Fruit fly (Drosophila melanogaster) whole organism, prepupa: Measurements from ENCODE around the gene pyd.

ENCODE experiments used
- Blimp-1 ChIP-seq: fragments of 200-800 bp; sonication (Bioruptor generic); optimal IDR thresholded peaks from 3 replicates; lab custom pipeline; 2017; ENCODE audit warnings: missing biosample characterization, missing genetic modification characterization, mild to moderate bottlenecking, moderate library complexity, missing genetic modification reagents
- CG10669 ChIP-seq: fragments of 200-800 bp; sonication (Bioruptor generic); optimal IDR thresholded peaks from 3 replicates; lab custom pipeline; 2018; ENCODE audit warnings: missing biosample characterization, mild to moderate bottlenecking, missing genetic modification characterization, moderate library complexity
- CG11294 ChIP-seq: fragments of 200-800 bp; sonication (Bioruptor generic); IDR thresholded peaks from 2 replicates; pipeline ENCODE4 v1.3.6; 2022; ENCODE audit warnings: missing biosample characterization, missing genetic modification characterization
- CG11762 ChIP-seq: fragments of 200-800 bp; sonication (Bioruptor generic); optimal IDR thresholded peaks from 3 replicates; lab custom pipeline; 2016; ENCODE audit warnings: missing biosample characterization, missing genetic modification characterization; ENCODE audit not compliant: insufficient read depth
- CG11902 ChIP-seq: fragments of 200-800 bp; sonication (Bioruptor generic); optimal IDR thresholded peaks from 3 replicates; lab custom pipeline; 2016; ENCODE audit warnings: missing biosample characterization, missing genetic modification characterization
- CG15336 ChIP-seq: fragments of 200-800 bp; sonication (Bioruptor generic); IDR thresholded peaks from 2 replicates; pipeline ENCODE4 v1.3.6; 2022; ENCODE audit warnings: missing biosample characterization, missing genetic modification characterization
- CG16779 ChIP-seq: fragments of 200-800 bp; sonication (Bioruptor generic); optimal IDR thresholded peaks from 3 replicates; lab custom pipeline; 2017; ENCODE audit warnings: missing biosample characterization, mild to moderate bottlenecking, missing genetic modification characterization
- CG3032 ChIP-seq: fragments of 200-800 bp; optimal IDR thresholded peaks from 2 replicates; lab custom pipeline; 2019; ENCODE audit warnings: missing biosample characterization, mild to moderate bottlenecking, missing genetic modification characterization, moderate library complexity
- CG31627 ChIP-seq: fragments of 200-800 bp; sonication (Bioruptor generic); optimal IDR thresholded peaks from 3 replicates; lab custom pipeline; 2016; ENCODE audit warnings: missing biosample characterization, missing genetic modification characterization
- CG34406 ChIP-seq: fragments of 200-800 bp; sonication (Bioruptor generic); optimal IDR thresholded peaks from 3 replicates; lab custom pipeline; 2016; ENCODE audit warnings: missing biosample characterization, missing genetic modification characterization
- CG3919 ChIP-seq: fragments of 200-800 bp; sonication (Bioruptor generic); optimal IDR thresholded peaks from 3 replicates; lab custom pipeline; 2016; ENCODE audit warnings: missing biosample characterization, missing genetic modification characterization
- CG6163 ChIP-seq: fragments of 200-800 bp; sonication (Bioruptor generic); IDR thresholded peaks from 3 replicates; pipeline ENCODE4 v1.3.6; 2022; ENCODE audit warnings: missing biosample characterization, missing genetic modification characterization
- CG6276 ChIP-seq: fragments of 200-800 bp; sonication (Bioruptor generic); optimal IDR thresholded peaks from 2 replicates; lab custom pipeline; 2017; ENCODE audit warnings: missing biosample characterization, mild to moderate bottlenecking, missing genetic modification characterization
- CG6792 ChIP-seq: fragments of 200-800 bp; sonication (Bioruptor generic); optimal IDR thresholded peaks from 3 replicates; lab custom pipeline; 2016; ENCODE audit warnings: missing biosample characterization, missing genetic modification characterization
- CG6808 ChIP-seq: fragments of 200-800 bp; sonication (Bioruptor generic); optimal IDR thresholded peaks from 3 replicates; lab custom pipeline; 2017; ENCODE audit warnings: missing biosample characterization, missing genetic modification characterization, mild to moderate bottlenecking, moderate library complexity, missing genetic modification reagents
- CG6854 ChIP-seq: fragments of 200-800 bp; sonication (Bioruptor generic); optimal IDR thresholded peaks from 2 replicates; lab custom pipeline; 2017; ENCODE audit warnings: missing biosample characterization, mild to moderate bottlenecking, missing genetic modification characterization
- CG7368 ChIP-seq: fragments of 200-800 bp; sonication (Bioruptor generic); optimal IDR thresholded peaks from 3 replicates; lab custom pipeline; 2016; ENCODE audit warnings: missing biosample characterization, missing genetic modification characterization
- CG8319 ChIP-seq: fragments of 200-800 bp; sonication (Bioruptor generic); optimal IDR thresholded peaks from 3 replicates; lab custom pipeline; 2016; ENCODE audit warnings: missing biosample characterization, missing genetic modification characterization
- CG8632 ChIP-seq: fragments of 200-800 bp; sonication (Bioruptor generic); optimal IDR thresholded peaks from 3 replicates; lab custom pipeline; 2016; ENCODE audit warnings: missing biosample characterization, missing genetic modification characterization
- Eip75B ChIP-seq: fragments of 200-800 bp; sonication (Bioruptor generic); optimal IDR thresholded peaks from 3 replicates; lab custom pipeline; 2016; ENCODE audit warnings: missing biosample characterization, missing genetic modification characterization
- Eip78C ChIP-seq: fragments of 200-800 bp; sonication (Bioruptor generic); peaks from one replicate; lab custom pipeline; 2016; ENCODE audit warnings: missing biosample characterization, missing genetic modification characterization
- Eip93F ChIP-seq: fragments of 200-800 bp; sonication (Bioruptor generic); optimal IDR thresholded peaks from 2 replicates; lab custom pipeline; 2016; ENCODE audit warnings: missing biosample characterization, mild to moderate bottlenecking, missing genetic modification characterization
- Ets21C ChIP-seq: fragments of 200-800 bp; sonication (Bioruptor generic); optimal IDR thresholded peaks from 3 replicates; lab custom pipeline; 2016; ENCODE audit warnings: missing biosample characterization, missing genetic modification characterization
- Ets96B ChIP-seq: fragments of 200-800 bp; optimal IDR thresholded peaks from 2 replicates; lab custom pipeline; 2019; ENCODE audit warnings: missing biosample characterization, mild to moderate bottlenecking, missing genetic modification characterization, moderate library complexity
- Gug ChIP-seq: fragments of 200-800 bp; sonication (Bioruptor generic); IDR thresholded peaks from 2 replicates; pipeline ENCODE4 v1.3.6; 2022; ENCODE audit warnings: missing biosample characterization, missing genetic modification characterization
- Hr39 ChIP-seq: fragments of 200-800 bp; sonication (Bioruptor generic); optimal IDR thresholded peaks from 2 replicates; lab custom pipeline; 2016; ENCODE audit warnings: missing biosample characterization, missing genetic modification characterization
- Hr4 ChIP-seq: fragments of 200-800 bp; sonication (Bioruptor generic); optimal IDR thresholded peaks from 3 replicates; lab custom pipeline; 2016; ENCODE audit warnings: missing biosample characterization, missing genetic modification characterization
- Met ChIP-seq: fragments of 200-800 bp; sonication (Bioruptor generic); optimal IDR thresholded peaks from 3 replicates; lab custom pipeline; 2016; ENCODE audit warnings: missing biosample characterization, missing genetic modification characterization
- OdsH ChIP-seq: fragments of 200-800 bp; sonication (Bioruptor generic); optimal IDR thresholded peaks from 3 replicates; lab custom pipeline; 2016; ENCODE audit warnings: missing biosample characterization, missing genetic modification characterization
- Smox ChIP-seq: fragments of 200-800 bp; sonication (Bioruptor generic); optimal IDR thresholded peaks from 3 replicates; lab custom pipeline; 2016; ENCODE audit warnings: missing biosample characterization, missing genetic modification characterization
- Sox102F ChIP-seq: fragments of 200-800 bp; sonication (Bioruptor generic); optimal IDR thresholded peaks from 2 replicates; lab custom pipeline; 2016; ENCODE audit warnings: missing biosample characterization, mild to moderate bottlenecking, missing genetic modification characterization
- Sox14 ChIP-seq: fragments of 200-800 bp; sonication (Bioruptor generic); optimal IDR thresholded peaks from 3 replicates; lab custom pipeline; 2016; ENCODE audit warnings: missing biosample characterization, missing genetic modification characterization
- Sox15 ChIP-seq: fragments of 200-800 bp; sonication (Bioruptor generic); optimal IDR thresholded peaks from 3 replicates; lab custom pipeline; 2016; ENCODE audit warnings: missing biosample characterization, missing genetic modification characterization
- achi ChIP-seq: fragments of 200-800 bp; sonication (Bioruptor generic); optimal IDR thresholded peaks from 3 replicates; lab custom pipeline; 2016; ENCODE audit warnings: missing biosample characterization, missing genetic modification characterization
- acj6 ChIP-seq: fragments of 200-800 bp; sonication (Bioruptor generic); optimal IDR thresholded peaks from 3 replicates; lab custom pipeline; 2016; ENCODE audit warnings: missing biosample characterization, missing genetic modification characterization
- cyc ChIP-seq: fragments of 200-800 bp; sonication (Bioruptor generic); optimal IDR thresholded peaks from 3 replicates; lab custom pipeline; 2016; ENCODE audit warnings: missing biosample characterization, missing genetic modification characterization
- dac ChIP-seq: fragments of 200-800 bp; sonication (Bioruptor generic); optimal IDR thresholded peaks from 2 replicates; lab custom pipeline; 2017; ENCODE audit warnings: missing biosample characterization, mild to moderate bottlenecking, missing genetic modification characterization
- dsx ChIP-seq: fragments of 200-800 bp; optimal IDR thresholded peaks from 3 replicates; lab custom pipeline; 2019; ENCODE audit warnings: missing biosample characterization, mild to moderate bottlenecking, missing genetic modification characterization, moderate library complexity; ENCODE audit not compliant: poor library complexity, severe bottlenecking
- eg ChIP-seq: fragments of 200-800 bp; sonication (Bioruptor generic); IDR thresholded peaks from 3 replicates; pipeline ENCODE4 v1.3.6; 2022; ENCODE audit warnings: missing biosample characterization, missing genetic modification characterization
- fd59A ChIP-seq: fragments of 200-800 bp; sonication (Bioruptor generic); optimal IDR thresholded peaks from 2 replicates; lab custom pipeline; 2017; ENCODE audit warnings: missing biosample characterization, mild to moderate bottlenecking, missing genetic modification characterization, missing genetic modification reagents
- fd85E ChIP-seq: fragments of 200-800 bp; sonication (Bioruptor generic); optimal IDR thresholded peaks from 3 replicates; lab custom pipeline; 2016; ENCODE audit warnings: missing biosample characterization, missing genetic modification characterization
- fkh ChIP-seq: fragments of 200-800 bp; sonication (Bioruptor generic); optimal IDR thresholded peaks from 3 replicates; lab custom pipeline; 2017; ENCODE audit warnings: missing biosample characterization, mild to moderate bottlenecking, missing genetic modification characterization, moderate library complexity
- lz ChIP-seq: fragments of 200-800 bp; sonication (Bioruptor generic); optimal IDR thresholded peaks from 3 replicates; lab custom pipeline; 2016; ENCODE audit warnings: missing biosample characterization, missing genetic modification characterization
- pdm3 ChIP-seq: fragments of 200-800 bp; sonication (Bioruptor generic); optimal IDR thresholded peaks from 3 replicates; lab custom pipeline; 2016; ENCODE audit warnings: missing biosample characterization, missing genetic modification characterization
- salr ChIP-seq, 2 experiments: fragments of 200-800 bp; sonication (Bioruptor generic); optimal IDR thresholded peaks; 3 replicates each; lab custom pipeline; 2016 to 2018; ENCODE audit warnings: missing biosample characterization in 2 of 2, missing genetic modification characterization in 2 of 2, mild to moderate bottlenecking in 1 of 2
- spab ChIP-seq: fragments of 200-800 bp; sonication (Bioruptor generic); optimal IDR thresholded peaks from 2 replicates; lab custom pipeline; 2017; ENCODE audit warnings: missing biosample characterization, mild to moderate bottlenecking, missing genetic modification characterization, missing genetic modification reagents
- ss ChIP-seq, 2 experiments: fragments of 200-800 bp; sonication (Bioruptor generic); optimal IDR thresholded peaks; 2 replicates in 1 of 2; 3 replicates in 1 of 2; lab custom pipeline; 2017 to 2018; ENCODE audit warnings: mild to moderate bottlenecking in 2 of 2, missing biosample characterization in 2 of 2, missing genetic modification characterization in 2 of 2, moderate library complexity in 1 of 2
- svp ChIP-seq: fragments of 200-800 bp; sonication (Bioruptor generic); peaks from one replicate; lab custom pipeline; 2016; ENCODE audit warnings: missing biosample characterization, missing genetic modification characterization

pyd gene

DNA sequence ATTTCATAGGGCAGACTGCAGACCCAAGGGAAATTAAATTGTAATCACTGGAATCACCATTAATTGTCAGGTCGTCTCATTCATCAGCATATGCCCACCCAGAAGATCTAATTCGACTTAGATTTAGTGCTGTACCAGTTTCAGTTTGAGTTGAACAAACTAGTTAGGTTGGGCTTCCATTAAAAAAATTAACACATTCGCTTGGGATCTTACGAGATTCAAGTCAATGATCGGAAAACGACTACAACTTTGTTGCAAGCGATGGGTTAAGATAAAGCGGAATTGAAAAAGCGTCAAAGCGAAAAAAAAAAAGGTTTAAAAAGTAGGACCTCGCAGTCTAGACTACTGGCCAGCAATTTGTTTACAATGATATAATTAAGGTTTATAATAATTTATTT lies 5.1 kb downstream of the pyd start:
- TF ChIP-seq CG10669 (GFP tag; lab: Kevin White, UChicago) (no peak), fd59A (no peak), CG15336 (GFP tag; lab: Robert Waterston, UW) (no peak), CG11902 (GFP tag; lab: Kevin White, UChicago) (no peak), dsx (GFP tag; lab: Kevin White, UChicago) (peak; percentile 97), Smox (no peak), CG6792 (GFP tag; lab: Kevin White, UChicago) (no peak), ss (GFP tag; optimal IDR thresholded peaks at IDR 0.05; lab: Kevin White, UChicago) (no peak)

DNA sequence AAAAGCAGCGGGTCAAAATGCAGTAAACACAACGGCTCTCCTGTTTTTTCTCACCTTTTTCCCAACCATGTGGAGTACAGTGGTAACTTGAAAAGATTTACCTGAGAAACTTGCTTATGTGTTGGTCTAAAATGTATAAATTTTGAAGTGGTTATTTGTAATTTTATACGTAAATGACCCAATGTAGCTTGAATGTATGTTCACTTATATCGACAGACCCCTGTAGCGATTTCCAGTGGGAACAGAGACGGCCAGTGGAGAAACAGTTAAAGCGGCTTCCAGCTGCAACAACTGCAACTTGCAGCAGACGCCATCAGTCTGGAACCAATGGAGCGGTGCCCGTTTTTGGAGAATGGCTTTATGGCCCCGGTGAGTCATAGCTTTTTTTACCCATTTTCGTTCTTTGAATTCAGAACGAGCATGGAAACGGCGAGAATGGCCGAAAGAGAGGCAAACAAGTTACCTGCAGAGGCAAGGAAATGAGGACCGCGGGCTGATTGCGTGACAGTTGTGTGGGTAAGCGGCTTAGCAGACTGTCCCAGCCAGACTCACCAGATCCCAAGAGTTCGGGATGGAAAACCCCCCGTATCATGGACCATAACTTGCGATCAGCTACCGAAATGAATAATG lies 5.7 kb downstream of the pyd start:
- peak; percentile 93 for TF ChIP-seq Eip75B (GFP tag; lab: Kevin White, UChicago)
- TF ChIP-seq CG7368, result peak; percentile 93
- TF ChIP-seq OdsH (GFP tag; lab: Kevin White, UChicago), result peak; percentile 90
- TF ChIP-seq lz (GFP tag; lab: Kevin White, UChicago), result peak; percentile 93
- peak; percentile 97 for TF ChIP-seq cyc (GFP tag; lab: Kevin White, UChicago)
- TF ChIP-seq CG6854 (GFP tag; lab: Kevin White, UChicago), result peak; percentile 96
- peak; percentile 74 for TF ChIP-seq CG6276
- peak; percentile 83 for TF ChIP-seq CG15336 (GFP tag; lab: Robert Waterston, UW)
- TF ChIP-seq CG11294 (GFP tag; lab: Robert Waterston, UW), result peak; percentile 52; the same call in 1 of the 2 replicates
- TF ChIP-seq Hr4 (GFP tag; lab: Kevin White, UChicago), result peak; percentile 80
- TF ChIP-seq ss (GFP tag; optimal IDR thresholded peaks at IDR 0.05; lab: Kevin White, UChicago), result peak; percentile 79 to 92
- peak; percentile 75 for TF ChIP-seq CG16779 (tag; lab: Kevin White, UChicago)
- TF ChIP-seq Sox14, result peak; percentile 92
- TF ChIP-seq fkh (GFP tag; lab: Kevin White, UChicago), result no peak
- TF ChIP-seq CG3032 (tag; lab: Kevin White, UChicago), result peak; percentile 94
- TF ChIP-seq Eip78C, result peak; percentile 97
- peak; percentile 78 for TF ChIP-seq Sox15
- TF ChIP-seq achi (GFP tag; lab: Kevin White, UChicago), result peak; percentile 90
- TF ChIP-seq CG11762 (GFP tag; lab: Kevin White, UChicago), result peak; percentile 79
- TF ChIP-seq pdm3 (GFP tag; lab: Kevin White, UChicago), result peak; percentile 89
- TF ChIP-seq CG6808 (GFP tag; lab: Kevin White, UChicago), result peak; percentile 86
- TF ChIP-seq svp (GFP tag; lab: Kevin White, UChicago), result peak; percentile 95
- TF ChIP-seq CG3919 (GFP tag; lab: Kevin White, UChicago), result peak; percentile 94
- TF ChIP-seq dac (GFP tag; lab: Kevin White, UChicago), result peak; percentile 50
- peak; percentile 96 for TF ChIP-seq Sox102F (GFP tag; lab: Kevin White, UChicago)
- peak; percentile 93 for TF ChIP-seq fd85E (GFP tag; lab: Kevin White, UChicago)
- TF ChIP-seq fd59A, result peak; percentile 89
- peak; percentile 92 for TF ChIP-seq CG31627 (GFP tag; lab: Kevin White, UChicago)
- peak; percentile 79 for TF ChIP-seq Eip93F (GFP tag; lab: Kevin White, UChicago)
- TF ChIP-seq Gug (GFP tag; lab: Robert Waterston, UW), result peak; percentile 93
- peak; percentile 76 to 81 for TF ChIP-seq salr (GFP tag; optimal IDR thresholded peaks at IDR 0.05; lab: Kevin White, UChicago)
- peak; percentile 88 for TF ChIP-seq dsx (GFP tag; lab: Kevin White, UChicago)
- TF ChIP-seq Blimp-1, result peak; percentile 87
- peak; percentile 85 for TF ChIP-seq CG34406 (GFP tag; lab: Kevin White, UChicago)
- TF ChIP-seq eg (GFP tag; lab: Robert Waterston, UW), result peak; percentile 87
- peak; percentile 96 for TF ChIP-seq spab
- TF ChIP-seq acj6, result peak; percentile 91
- TF ChIP-seq CG6163, result peak; percentile 94
- peak; percentile 95 for TF ChIP-seq Met (GFP tag; lab: Kevin White, UChicago)
- TF ChIP-seq Ets96B, result peak; percentile 94
- TF ChIP-seq CG8632 (GFP tag; lab: Kevin White, UChicago), result peak; percentile 82
- TF ChIP-seq CG8319, result peak; percentile 78
- TF ChIP-seq Ets21C (GFP tag; lab: Kevin White, UChicago), result peak; percentile 92
- TF ChIP-seq Hr39 (GFP tag; lab: Kevin White, UChicago), result peak; percentile 95
